Fruit fly (Drosophila melanogaster) whole organism, embryonic: ENCODE results near the gene CG4459.

ENCODE experiments used
- Awh ChIP-seq: fragments of 200-800 bp; sonication (Bioruptor generic); IDR thresholded peaks from 2 replicates; pipeline ENCODE4, ENCODE4 v1.3.6; 2022; ENCODE audit warnings: missing biosample characterization, missing genetic modification characterization
- Bgb ChIP-seq: fragments of 200-800 bp; sonication (Bioruptor generic); IDR thresholded peaks from 2 replicates; pipeline ENCODE4 v1.3.6; 2022; ENCODE audit warnings: missing biosample characterization, missing genetic modification characterization; ENCODE audit not compliant: partially characterized antibody
- CG10267 ChIP-seq: fragments of 200-800 bp; sonication (Bioruptor generic); optimal IDR thresholded peaks from 2 replicates; lab custom pipeline; 2018; ENCODE audit warnings: missing biosample characterization, mild to moderate bottlenecking, missing genetic modification characterization, moderate library complexity
- CG11696 ChIP-seq: fragments of 200-800 bp; sonication (Bioruptor generic); IDR thresholded peaks from 2 replicates; pipeline ENCODE4 v1.3.6; 2022; ENCODE audit warnings: missing biosample characterization, missing genetic modification characterization
- CG12299 ChIP-seq: fragments of 200-800 bp; sonication (Bioruptor generic); optimal IDR thresholded peaks from 2 replicates; lab custom pipeline; 2018; ENCODE audit warnings: missing biosample characterization, mild to moderate bottlenecking, missing genetic modification characterization
- CG12942 ChIP-seq: fragments of 200-800 bp; sonication (Bioruptor generic); optimal IDR thresholded peaks from 3 replicates; lab custom pipeline; 2016; ENCODE audit warnings: missing biosample characterization, missing genetic modification characterization
- CG13296 ChIP-seq: fragments of 200-800 bp; sonication (Bioruptor generic); optimal IDR thresholded peaks from 3 replicates; lab custom pipeline; 2018; ENCODE audit warnings: missing biosample characterization, mild to moderate bottlenecking, missing genetic modification characterization
- CG14710 ChIP-seq: fragments of 200-800 bp; sonication (Bioruptor generic); optimal IDR thresholded peaks from 3 replicates; lab custom pipeline; 2019; ENCODE audit warnings: missing biosample characterization, mild to moderate bottlenecking, missing genetic modification characterization, moderate library complexity
- CG14860 ChIP-seq: fragments of 200-800 bp; sonication (Bioruptor generic); IDR thresholded peaks from 3 replicates; pipeline ENCODE4 v1.3.6; 2022; ENCODE audit warnings: missing biosample characterization, missing genetic modification characterization; ENCODE audit not compliant: partially characterized antibody
- CG17802 ChIP-seq: fragments of 200-800 bp; sonication (Bioruptor generic); optimal IDR thresholded peaks from 2 replicates; lab custom pipeline; 2018; ENCODE audit warnings: missing biosample characterization, mild to moderate bottlenecking, missing genetic modification characterization, moderate library complexity
- CG1832 ChIP-seq: fragments of 200-800 bp; sonication (Bioruptor generic); optimal IDR thresholded peaks from 2 replicates; lab custom pipeline; 2017; ENCODE audit warnings: missing biosample characterization, mild to moderate bottlenecking, missing genetic modification characterization, inconsistent platforms
- CG2678 ChIP-seq: fragments of 200-800 bp; sonication (Bioruptor generic); optimal IDR thresholded peaks from 3 replicates; lab custom pipeline; 2019; ENCODE audit warnings: missing biosample characterization, mild to moderate bottlenecking, missing genetic modification characterization, moderate library complexity
- CG30020 ChIP-seq: fragments of 200-800 bp; optimal IDR thresholded peaks from 2 replicates; lab custom pipeline; 2019; ENCODE audit warnings: missing biosample characterization, mild to moderate bottlenecking, missing genetic modification characterization, moderate library complexity
- CG31388 ChIP-seq: fragments of 200-800 bp; sonication (Bioruptor generic); optimal IDR thresholded peaks from 2 replicates; lab custom pipeline; 2016; ENCODE audit warnings: missing biosample characterization, missing genetic modification characterization
- CG32767 ChIP-seq: fragments of 200-800 bp; sonication (Bioruptor generic); IDR thresholded peaks from 2 replicates; pipeline ENCODE4 v1.3.6; 2022; ENCODE audit warnings: missing biosample characterization, missing genetic modification characterization
- CG34224 ChIP-seq: fragments of 200-800 bp; sonication (Bioruptor generic); IDR thresholded peaks from 3 replicates; pipeline ENCODE4 v1.3.6; 2022; ENCODE audit warnings: missing biosample characterization, missing genetic modification characterization; ENCODE audit not compliant: partially characterized antibody
- CG3838 ChIP-seq: fragments of 200-800 bp; sonication (Bioruptor generic); optimal IDR thresholded peaks from 3 replicates; lab custom pipeline; 2016; ENCODE audit warnings: missing biosample characterization, missing genetic modification characterization
- CG3995 ChIP-seq: fragments of 200-800 bp; sonication (Bioruptor generic); optimal IDR thresholded peaks from 3 replicates; lab custom pipeline; 2016; ENCODE audit warnings: missing biosample characterization, missing genetic modification characterization
- CG6254 ChIP-seq: fragments of 200-800 bp; sonication (Bioruptor generic); optimal IDR thresholded peaks from 3 replicates; lab custom pipeline; 2017; ENCODE audit warnings: mild to moderate bottlenecking, missing biosample characterization, missing genetic modification reagents, missing genetic modification characterization
- CG7271 ChIP-seq: fragments of 200-800 bp; sonication (Bioruptor generic); optimal IDR thresholded peaks from 2 replicates; lab custom pipeline; 2018; ENCODE audit warnings: missing biosample characterization, mild to moderate bottlenecking, missing genetic modification characterization, moderate library complexity
- CG8388 ChIP-seq: fragments of 200-800 bp; sonication (Bioruptor generic); optimal IDR thresholded peaks from 2 replicates; lab custom pipeline; 2019; ENCODE audit warnings: missing biosample characterization, mild to moderate bottlenecking, missing genetic modification characterization, moderate library complexity
- CG8478 ChIP-seq: fragments of >200 bp; optimal IDR thresholded peaks from 2 replicates; lab custom pipeline; 2018
- CHES-1-like ChIP-seq: fragments of 200-800 bp; sonication (Bioruptor generic); optimal IDR thresholded peaks from 2 replicates; lab custom pipeline; 2016; ENCODE audit warnings: missing biosample characterization, missing genetic modification characterization
- Doc2 ChIP-seq: fragments of 200-800 bp; sonication (Bioruptor generic); IDR thresholded peaks from 2 replicates; pipeline ENCODE4 v1.3.6; 2022; ENCODE audit warnings: missing biosample characterization, missing genetic modification characterization
- Lhr ChIP-seq: fragments of 200-800 bp; sonication (Bioruptor generic); optimal IDR thresholded peaks from 3 replicates; lab custom pipeline; 2017; ENCODE audit warnings: mild to moderate bottlenecking, missing biosample characterization, missing genetic modification reagents, missing genetic modification characterization
- Mad ChIP-seq: fragments of 200-800 bp; sonication (Bioruptor generic); optimal IDR thresholded peaks from 2 replicates; lab custom pipeline; 2016; ENCODE audit warnings: missing biosample characterization, missing genetic modification characterization
- Max ChIP-seq: fragments of 200-800 bp; sonication (Bioruptor generic); optimal IDR thresholded peaks from 2 replicates; lab custom pipeline; 2016; ENCODE audit warnings: missing biosample characterization, mild to moderate bottlenecking, missing genetic modification characterization
- Ravus ChIP-seq: fragments of 200-800 bp; sonication (Bioruptor generic); IDR thresholded peaks from 2 replicates; pipeline ENCODE4 v1.3.6; 2022; ENCODE audit warnings: missing biosample characterization, missing genetic modification characterization
- Tbp ChIP-seq: fragments of >200 bp; optimal IDR thresholded peaks from 2 replicates; lab custom pipeline; 2018; ENCODE audit warnings: missing biosample characterization, missing genetic modification characterization
- cato ChIP-seq: fragments of 200-800 bp; sonication (Bioruptor generic); optimal IDR thresholded peaks from 2 replicates; lab custom pipeline; 2016; ENCODE audit warnings: missing biosample characterization, missing genetic modification characterization, borderline replicate concordance
- chinmo ChIP-seq: fragments of 200-800 bp; sonication (Bioruptor generic); IDR thresholded peaks from 4 replicates; pipeline ENCODE4 v1.3.6; 2022; ENCODE audit warnings: missing biosample characterization, missing genetic modification characterization; ENCODE audit not compliant: partially characterized antibody
- croc ChIP-seq: fragments of 200-800 bp; sonication (Bioruptor generic); conservative IDR thresholded peaks from 3 replicates; pipeline ENCODE4 v1.3.6; 2022; ENCODE audit warnings: missing biosample characterization, missing genetic modification characterization
- cwo ChIP-seq: fragments of 200-800 bp; sonication (Bioruptor generic); optimal IDR thresholded peaks from 3 replicates; lab custom pipeline; 2017; ENCODE audit warnings: missing biosample characterization, missing genetic modification characterization, mild to moderate bottlenecking, moderate library complexity, missing genetic modification reagents
- dmrt99B ChIP-seq: fragments of 200-800 bp; sonication (Bioruptor generic); optimal IDR thresholded peaks from 2 replicates; lab custom pipeline; 2018; ENCODE audit warnings: missing biosample characterization, mild to moderate bottlenecking, missing genetic modification characterization, moderate library complexity
- eyg ChIP-seq: fragments of 200-800 bp; sonication (Bioruptor generic); optimal IDR thresholded peaks from 3 replicates; lab custom pipeline; 2016; ENCODE audit warnings: missing biosample characterization, missing genetic modification characterization
- kah ChIP-seq: fragments of 200-800 bp; sonication (Bioruptor generic); optimal IDR thresholded peaks from 2 replicates; lab custom pipeline; 2018; ENCODE audit warnings: missing biosample characterization, mild to moderate bottlenecking, missing genetic modification characterization
- maf-S ChIP-seq: fragments of 200-800 bp; sonication (Bioruptor generic); optimal IDR thresholded peaks from 2 replicates; lab custom pipeline; 2016; ENCODE audit warnings: missing biosample characterization, missing genetic modification characterization
- nerfin-2 ChIP-seq: fragments of 200-800 bp; sonication (Bioruptor generic); IDR thresholded peaks from 2 replicates; pipeline ENCODE4 v1.3.6; 2022; ENCODE audit warnings: missing biosample characterization, missing genetic modification characterization; ENCODE audit not compliant: partially characterized antibody
- nom ChIP-seq: fragments of 200-800 bp; sonication (Bioruptor generic); optimal IDR thresholded peaks from 2 replicates; lab custom pipeline; 2017; ENCODE audit warnings: missing biosample characterization, missing genetic modification characterization, mild to moderate bottlenecking, moderate library complexity, missing genetic modification reagents
- odd ChIP-seq: fragments of 200-800 bp; sonication (Bioruptor generic); optimal IDR thresholded peaks from 2 replicates; lab custom pipeline; 2017; ENCODE audit warnings: missing biosample characterization, mild to moderate bottlenecking, missing genetic modification characterization
- p53 ChIP-seq: fragments of 200-800 bp; sonication (Bioruptor generic); optimal IDR thresholded peaks from 2 replicates; lab custom pipeline; 2016; ENCODE audit warnings: missing biosample characterization, missing genetic modification characterization
- pzg ChIP-seq: fragments of 200-800 bp; sonication (Bioruptor generic); optimal IDR thresholded peaks from 3 replicates; lab custom pipeline; 2018; ENCODE audit warnings: missing biosample characterization, mild to moderate bottlenecking, missing genetic modification characterization, moderate library complexity
- run ChIP-seq: fragments of 200-800 bp; sonication (Bioruptor generic); optimal IDR thresholded peaks from 3 replicates; lab custom pipeline; 2018; ENCODE audit warnings: missing biosample characterization, mild to moderate bottlenecking, missing genetic modification characterization
- schlank ChIP-seq: fragments of 200-800 bp; sonication (Bioruptor generic); optimal IDR thresholded peaks from 2 replicates; lab custom pipeline; 2018; ENCODE audit warnings: missing biosample characterization, mild to moderate bottlenecking, missing genetic modification characterization
- sens ChIP-seq: fragments of 200-800 bp; sonication (Bioruptor generic); peaks from one replicate; lab custom pipeline; 2016; ENCODE audit warnings: missing biosample characterization, missing genetic modification characterization
- seq ChIP-seq: fragments of 200-800 bp; sonication (Bioruptor generic); IDR thresholded peaks from 2 replicates; pipeline ENCODE4 v1.3.6; 2022; ENCODE audit warnings: missing biosample characterization, missing genetic modification characterization
- sim ChIP-seq: fragments of 200-800 bp; sonication (Bioruptor generic); IDR thresholded peaks from 2 replicates; pipeline ENCODE4 v1.3.6; 2022; ENCODE audit warnings: missing biosample characterization, missing genetic modification characterization
- sima ChIP-seq: fragments of 200-800 bp; sonication (Bioruptor generic); optimal IDR thresholded peaks from 2 replicates; lab custom pipeline; 2016; ENCODE audit warnings: missing biosample characterization, missing genetic modification characterization
- yki ChIP-seq: fragments of >200 bp; optimal IDR thresholded peaks from 3 replicates; lab custom pipeline; 2018
- zen2 ChIP-seq: fragments of 200-800 bp; sonication (Bioruptor generic); IDR thresholded peaks from 3 replicates; pipeline ENCODE4 v1.3.6; 2022; ENCODE audit warnings: missing biosample characterization, missing genetic modification characterization; ENCODE audit not compliant: partially characterized antibody

CG4459 gene

DNA sequence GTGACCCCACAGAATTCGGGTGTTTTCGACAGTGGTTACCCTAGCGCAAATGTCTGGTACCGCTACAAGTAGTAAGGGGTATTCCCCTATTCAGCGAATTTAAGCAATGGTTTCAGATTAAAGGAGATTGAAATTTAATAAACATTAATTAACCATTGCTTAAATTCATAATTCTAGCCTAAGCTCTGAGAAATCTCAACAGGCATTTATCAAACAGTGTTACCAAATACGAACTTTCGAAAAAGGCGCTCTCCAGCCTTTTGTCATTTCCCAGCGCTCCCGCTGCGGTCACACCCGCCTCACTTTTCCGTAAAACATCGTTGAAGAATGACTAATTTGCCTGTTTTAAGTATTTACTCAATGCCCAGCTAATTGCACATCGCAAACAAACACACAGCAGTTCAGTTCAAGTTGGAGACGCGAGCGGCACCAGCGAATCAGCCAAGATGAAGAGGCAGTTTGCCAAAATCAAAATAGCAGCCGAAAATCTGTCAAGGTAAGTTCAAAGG is 23.5 kb downstream of the CG4459 start, which contains the start of the genes Surf6 and RhoGAP92B (continued):
- TF ChIP-seq seq (GFP tag; lab: Robert Waterston, UW), result peak; percentile 47; the same call in 1 of the 2 replicates
- 0 out of 2 replicates have a peak, but pooled peaks have one; percentile 8 for TF ChIP-seq sim (GFP tag; lab: Robert Waterston, UW)
- TF ChIP-seq CG8388 (GFP tag; lab: Kevin White, UChicago), result no peak
- no peak for TF ChIP-seq CG14860
- no peak for TF ChIP-seq CG34224 (GFP tag; lab: Robert Waterston, UW)
- TF ChIP-seq CG1832 (GFP tag; lab: Kevin White, UChicago), result no peak
- peak; percentile 19 for TF ChIP-seq maf-S
- TF ChIP-seq CG2678, result peak; percentile 64
- TF ChIP-seq CG8478, result no peak
- no peak for TF ChIP-seq nerfin-2 (GFP tag; lab: Robert Waterston, UW)
- peak; percentile 78 for TF ChIP-seq nom (GFP tag; lab: Kevin White, UChicago)
- TF ChIP-seq CG6254, result peak; percentile 52
- no peak for TF ChIP-seq CG3838 (GFP tag; lab: Kevin White, UChicago)
- TF ChIP-seq Tbp (GFP tag; lab: Kevin White, UChicago), result peak; percentile 10
- TF ChIP-seq Mad (GFP tag; lab: Kevin White, UChicago), result peak; percentile 63
- TF ChIP-seq eyg, result peak; percentile 43
- peak; percentile 95 for TF ChIP-seq Max (GFP tag; lab: Kevin White, UChicago)
- peak; percentile 47 for TF ChIP-seq odd
- TF ChIP-seq croc, result no peak
- TF ChIP-seq dmrt99B (tag; lab: Kevin White, UChicago), result peak; percentile 51
- TF ChIP-seq CG12942 (GFP tag; lab: Kevin White, UChicago), result peak; percentile 49
- TF ChIP-seq sima (GFP tag; lab: Kevin White, UChicago), result no peak
- TF ChIP-seq CG7271 (tag; lab: Kevin White, UChicago), result peak; percentile 5
- no peak for TF ChIP-seq CG31388 (GFP tag; lab: Kevin White, UChicago)
- peak; percentile 4 for TF ChIP-seq schlank (tag; lab: Kevin White, UChicago)
- TF ChIP-seq CG12299, result peak; percentile 55
- peak; percentile 71 for TF ChIP-seq CG13296 (GFP tag; lab: Kevin White, UChicago)
- TF ChIP-seq Awh (GFP tag; lab: Robert Waterston, UW), result no peak
- TF ChIP-seq cato, result no peak
- peak; percentile 100 for TF ChIP-seq CG14710 (tag; lab: Kevin White, UChicago)
- TF ChIP-seq Doc2 (GFP tag; lab: Robert Waterston, UW), result no peak
- no peak for TF ChIP-seq zen2 (GFP tag; lab: Robert Waterston, UW)
- TF ChIP-seq Bgb, result no peak
- peak; percentile 44 for TF ChIP-seq CG17802 (tag; lab: Kevin White, UChicago)
- TF ChIP-seq CG32767 (GFP tag; lab: Robert Waterston, UW), result peak; percentile 60
- no peak for TF ChIP-seq yki (lab: Kevin White, UChicago)
- peak; percentile 57 for TF ChIP-seq run
- peak; percentile 73 for TF ChIP-seq kah (GFP tag; lab: Kevin White, UChicago)
- no peak for TF ChIP-seq Ravus
- TF ChIP-seq CG30020 (tag; lab: Kevin White, UChicago), result peak; percentile 51
- 0 out of 4 replicates have a peak, but pooled peaks have one; percentile 43 for TF ChIP-seq chinmo (GFP tag; lab: Robert Waterston, UW)
- peak; percentile 77 for TF ChIP-seq CG10267 (tag; lab: Kevin White, UChicago)
- peak; percentile 63 for TF ChIP-seq CHES-1-like (GFP tag; lab: Kevin White, UChicago)
- peak; percentile 84 for TF ChIP-seq Lhr (GFP tag; lab: Kevin White, UChicago)
- TF ChIP-seq p53 (GFP tag; lab: Kevin White, UChicago), result peak; percentile 55
- peak; percentile 95 for TF ChIP-seq pzg (GFP tag; lab: Kevin White, UChicago)
- peak; percentile 95 for TF ChIP-seq cwo (GFP tag; lab: Kevin White, UChicago)
- TF ChIP-seq sens (GFP tag; lab: Kevin White, UChicago), result peak; percentile 96
- no peak for TF ChIP-seq CG11696 (GFP tag; lab: Robert Waterston, UW)
- TF ChIP-seq CG3995 (GFP tag; lab: Kevin White, UChicago), result peak; percentile 39
